Fruit fly (Drosophila melanogaster) S2 (cell line): ENCODE data around the gene B9d2.

Experiments
- CG8478 ChIP-seq: fragments of >200 bp; optimal IDR thresholded peaks from 2 replicates; lab custom pipeline; 2018
- CTCF ChIP-seq, 2 experiments: fragments of >200 bp; optimal IDR thresholded peaks; 2 replicates each; lab custom pipeline; 2018

B9d2 gene

dm6 chr2L:6124815-6125214 is 5.6 kb downstream of the B9d2 start, which contains the start of gene Arpc4:
Gene Arpc4, plus strand, starts transcription at chr2L:6125132.
- TF ChIP-seq CG8478 (lab: Kevin White, UChicago) (no peak), CTCF (optimal IDR thresholded peaks at IDR 0.05; lab: Kevin White, UChicago) (peak; percentile 25 to 32)

- TF ChIP-seq CTCF (optimal IDR thresholded peaks at IDR 0.05; lab: Kevin White, UChicago) (no peak), CG8478 (lab: Kevin White, UChicago) (no peak)
These were observed 12.2 kb downstream of the B9d2 start, which contains the start of gene CG31642 for dm6 chr2L:6118212-6118611. Gene CG31642, plus strand, starts transcription at chr2L:6118512.

- TF ChIP-seq CG8478 (lab: Kevin White, UChicago) (no peak), CTCF (optimal IDR thresholded peaks at IDR 0.05; lab: Kevin White, UChicago) (no peak)
These were observed 19.7 kb downstream of the B9d2 start for dm6 chr2L:6110781-6111180.

- TF ChIP-seq CG8478 (lab: Kevin White, UChicago) (no peak), CTCF (optimal IDR thresholded peaks at IDR 0.05; lab: Kevin White, UChicago) (no peak)
These were observed 21.1 kb downstream of the B9d2 start for dm6 chr2L:6109313-6109847.

DNA sequence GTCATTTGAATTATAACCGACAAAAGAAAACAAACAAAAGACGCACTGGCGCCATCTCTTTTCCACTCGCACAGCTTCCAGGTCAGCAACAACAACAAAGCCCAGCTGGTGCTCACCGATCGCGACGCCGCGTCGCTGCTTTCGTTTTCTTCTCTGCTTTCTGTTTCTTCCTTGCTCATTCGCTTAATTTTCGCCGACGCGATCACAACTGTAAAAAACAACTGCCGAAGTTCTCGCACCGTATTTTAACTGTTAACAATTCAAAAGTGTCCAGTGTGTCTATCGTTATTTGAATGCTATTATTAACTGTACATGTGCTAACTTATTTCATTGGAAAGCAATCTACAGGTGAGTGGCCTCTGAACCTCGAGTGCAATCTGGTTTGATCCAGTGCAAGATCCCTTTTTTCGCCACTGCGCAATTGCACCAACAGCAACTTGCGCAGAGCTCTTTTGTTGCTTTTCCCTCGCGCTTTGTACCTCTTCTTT is 30.2 kb downstream of the B9d2 start, which contains the start of gene stai:
Gene stai, plus strand, starts transcription at position 176 of the 488 bp plus-strand sequence.
- TF ChIP-seq CG8478 (lab: Kevin White, UChicago) = no peak
- no peak for TF ChIP-seq CTCF (optimal IDR thresholded peaks at IDR 0.05; lab: Kevin White, UChicago)

DNA sequence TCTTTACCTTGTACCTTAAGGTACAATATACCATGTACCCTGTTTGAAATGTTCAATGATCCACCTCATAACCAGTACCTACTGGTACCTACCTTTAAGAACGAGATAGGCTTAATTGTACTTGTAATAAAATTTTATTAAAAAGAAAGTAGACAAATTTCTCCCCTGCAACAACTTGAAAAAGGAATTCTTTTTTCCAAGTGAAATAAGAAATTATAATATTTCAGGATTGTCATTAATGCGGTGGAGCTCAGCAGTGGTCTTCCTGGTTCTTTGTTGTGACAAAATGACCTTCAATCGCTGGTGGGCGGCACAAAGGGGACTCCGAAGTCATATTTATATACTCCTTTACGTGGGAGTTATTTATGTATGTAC is 31.2 kb downstream of the B9d2 start:
- TF ChIP-seq CG8478 (lab: Kevin White, UChicago) (no peak), CTCF (optimal IDR thresholded peaks at IDR 0.05; lab: Kevin White, UChicago) (no peak)

- peak; percentile 0 to 37 for TF ChIP-seq CTCF (optimal IDR thresholded peaks at IDR 0.05; lab: Kevin White, UChicago)
- no peak for TF ChIP-seq CG8478 (lab: Kevin White, UChicago)
These were observed 31.8 kb downstream of the B9d2 start, which contains the start of gene CG9175 for dm6 chr2L:6098479-6099269. Gene CG9175, minus strand, starts transcription at chr2L:6098966.

DNA sequence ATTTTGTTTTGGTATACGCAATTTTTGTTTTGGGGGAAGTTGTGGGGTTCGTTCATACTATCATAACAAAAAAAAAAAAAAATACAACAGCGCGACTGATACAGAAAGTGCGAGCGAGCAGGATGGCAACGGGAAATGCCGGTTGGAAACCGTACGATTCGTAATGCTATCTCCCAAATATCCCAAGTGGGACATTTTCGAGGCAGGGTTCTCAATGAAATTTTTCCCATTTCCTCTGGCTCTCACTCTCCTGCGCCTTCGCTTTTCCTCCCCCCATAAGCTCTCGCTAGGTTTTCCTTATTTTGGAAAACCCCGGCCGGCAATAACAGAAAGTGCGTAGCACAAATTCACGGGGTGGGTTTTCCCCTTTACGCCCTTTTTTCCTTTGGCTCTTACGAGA is 38.2 kb downstream of the B9d2 start:
- TF ChIP-seq CTCF (optimal IDR thresholded peaks at IDR 0.05; lab: Kevin White, UChicago) (no peak), CG8478 (lab: Kevin White, UChicago) (no peak)

dm6 chr2L:6090786-6091716 is 39.4 kb downstream of the B9d2 start, which contains the start of gene CG45075:
Gene CG45075, plus strand, starts transcription at chr2L:6091412.
- TF ChIP-seq CG8478 (lab: Kevin White, UChicago) = no peak
- peak in 1 of 2 experiments; percentile 19 for TF ChIP-seq CTCF (optimal IDR thresholded peaks at IDR 0.05; lab: Kevin White, UChicago)

- TF ChIP-seq CG8478 (lab: Kevin White, UChicago) = no peak
These were observed 40.1 kb downstream of the B9d2 start for dm6 chr2L:6090365-6090764.

dm6 chr2L:6089604-6090198 is 40.8 kb downstream of the B9d2 start:
- TF ChIP-seq CG8478 (lab: Kevin White, UChicago) (no peak), CTCF (optimal IDR thresholded peaks at IDR 0.05; lab: Kevin White, UChicago) (no peak)

DNA sequence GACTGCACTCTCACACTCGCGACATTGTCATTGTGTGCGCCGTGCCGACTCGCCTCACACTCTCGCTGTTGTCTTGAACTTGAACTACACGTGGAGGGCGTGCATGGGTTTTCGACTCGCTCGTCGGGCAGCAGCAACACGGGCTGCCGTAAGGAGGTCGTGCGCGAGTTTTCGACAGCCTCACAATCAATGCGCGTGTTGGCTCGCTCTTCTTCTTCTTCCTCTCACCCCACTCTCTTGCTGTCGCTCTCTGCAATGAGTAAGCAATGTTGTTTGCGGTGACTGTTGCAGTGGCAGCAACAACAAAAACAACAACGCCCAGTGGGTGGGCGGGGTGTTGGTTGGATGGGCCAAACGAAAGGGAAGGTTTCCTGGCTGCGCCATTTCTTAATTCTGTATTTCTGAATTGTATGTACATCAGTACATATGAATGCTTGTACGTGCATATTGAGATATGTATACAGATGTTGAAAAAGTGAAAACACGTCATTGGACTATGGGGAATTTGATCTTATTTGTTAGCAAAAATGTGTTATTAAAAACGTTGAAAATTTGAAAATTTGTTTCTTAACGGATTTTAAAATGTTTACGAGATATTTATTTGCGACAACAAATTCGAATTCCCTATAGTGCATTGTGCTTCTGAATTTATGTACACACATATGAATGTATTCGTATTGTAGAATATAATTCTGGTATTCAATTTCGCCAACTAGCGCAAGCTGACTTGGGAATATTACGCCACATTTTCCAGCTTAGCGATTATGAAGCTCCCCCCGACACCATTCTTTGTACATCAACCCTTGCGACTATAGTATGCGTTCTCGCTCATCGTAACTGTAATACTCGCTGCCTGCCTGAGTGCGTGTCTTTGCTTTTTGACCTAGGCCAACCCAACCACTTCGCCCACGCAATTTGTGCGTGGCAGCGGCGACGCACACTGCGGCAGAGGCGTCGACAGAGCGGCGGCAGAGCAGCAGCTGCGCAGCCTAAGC is 41.8 kb downstream of the B9d2 start:
- no peak for TF ChIP-seq CG8478 (lab: Kevin White, UChicago)
- no peak for TF ChIP-seq CTCF (optimal IDR thresholded peaks at IDR 0.05; lab: Kevin White, UChicago)

DNA sequence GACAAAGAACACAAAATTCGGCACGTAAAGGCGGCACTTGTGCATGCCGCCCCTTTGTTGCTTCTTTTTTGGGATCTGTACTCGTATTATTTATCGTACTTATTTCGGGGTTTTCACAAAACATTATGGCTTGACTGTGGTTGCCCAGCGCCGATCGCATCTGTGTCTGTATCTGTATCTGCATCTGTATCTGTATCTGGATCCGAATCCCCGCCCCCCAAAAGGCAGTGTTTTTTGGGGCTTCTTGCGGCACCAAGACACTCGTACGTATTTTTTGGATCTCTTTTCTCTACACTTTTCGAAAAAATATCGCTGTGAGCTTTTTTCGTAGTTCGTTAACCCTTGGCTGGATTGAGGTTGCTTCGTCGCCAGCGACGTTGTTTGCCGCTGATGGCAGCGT is 42.8 kb downstream of the B9d2 start:
- TF ChIP-seq CG8478 (lab: Kevin White, UChicago) (no peak), CTCF (optimal IDR thresholded peaks at IDR 0.05; lab: Kevin White, UChicago) (no peak)
